Fruit fly (Drosophila melanogaster) whole organism, wandering third instar larva: ENCODE data around the gene CG17734.

Experiments used
- h ChIP-seq: fragments of 200-800 bp; sonication (Bioruptor generic); optimal IDR thresholded peaks from 3 replicates; lab custom pipeline; 2016; ENCODE audit warnings: missing biosample characterization, mild to moderate bottlenecking, missing genetic modification characterization
- pan ChIP-seq: fragments of >200 bp; optimal IDR thresholded peaks from 2 replicates; lab custom pipeline; 2017

dm6 chr3R:11209801-11210402, 33.9 kb downstream of the CG17734 start, which contains the start of the genes SdhC and Tctp:
- TF ChIP-seq h (GFP tag; lab: Kevin White, UChicago) (peak; percentile 64), pan (lab: Kevin White, UChicago) (no peak)
